Fruit fly (Drosophila melanogaster) whole organism, embryonic: ENCODE results near the gene RpS14a.

Experiments used
- BtbVII ChIP-seq: fragments of 200-800 bp; sonication (Bioruptor generic); optimal IDR thresholded peaks from 3 replicates; lab custom pipeline; 2017; ENCODE audit warnings: missing biosample characterization, mild to moderate bottlenecking, missing genetic modification characterization
- Bteb2 ChIP-seq: fragments of 200-800 bp; sonication (Bioruptor generic); optimal IDR thresholded peaks from 2 replicates; lab custom pipeline; 2016; ENCODE audit warnings: missing biosample characterization, missing genetic modification characterization
- CG10209 ChIP-seq: fragments of 200-800 bp; sonication (Bioruptor generic); optimal IDR thresholded peaks from 3 replicates; lab custom pipeline; 2017; ENCODE audit warnings: missing biosample characterization, mild to moderate bottlenecking, missing genetic modification characterization, missing genetic modification reagents
- CG11093 ChIP-seq: fragments of 200-800 bp; sonication (Bioruptor generic); IDR thresholded peaks from 3 replicates; pipeline ENCODE4 v1.3.6; 2022; ENCODE audit warnings: missing biosample characterization, missing genetic modification characterization
- CG11398 ChIP-seq: fragments of 200-800 bp; sonication (Bioruptor generic); optimal IDR thresholded peaks from 2 replicates; lab custom pipeline; 2016; ENCODE audit warnings: missing biosample characterization, missing genetic modification characterization
- CG12071 ChIP-seq: fragments of 200-800 bp; sonication (Bioruptor generic); optimal IDR thresholded peaks from 3 replicates; lab custom pipeline; 2018; ENCODE audit warnings: missing biosample characterization, mild to moderate bottlenecking, missing genetic modification characterization
- CG1233 ChIP-seq: fragments of 200-800 bp; sonication (Bioruptor generic); optimal IDR thresholded peaks from 4 replicates; lab custom pipeline; 2018; ENCODE audit warnings: missing biosample characterization, mild to moderate bottlenecking, missing genetic modification characterization
- CG13424 ChIP-seq: fragments of 200-800 bp; sonication (Bioruptor generic); optimal IDR thresholded peaks from 2 replicates; lab custom pipeline; 2019; ENCODE audit warnings: missing biosample characterization, mild to moderate bottlenecking, missing genetic modification characterization, moderate library complexity
- CG15269 ChIP-seq: fragments of 200-800 bp; sonication (Bioruptor generic); optimal IDR thresholded peaks from 2 replicates; lab custom pipeline; 2018; ENCODE audit warnings: missing biosample characterization, mild to moderate bottlenecking, missing genetic modification characterization, moderate library complexity
- CG18476 ChIP-seq: fragments of 200-800 bp; sonication (Bioruptor generic); optimal IDR thresholded peaks from 2 replicates; lab custom pipeline; 2016; ENCODE audit warnings: missing biosample characterization, mild to moderate bottlenecking, missing genetic modification characterization
- CG31388 ChIP-seq: fragments of 200-800 bp; sonication (Bioruptor generic); optimal IDR thresholded peaks from 2 replicates; lab custom pipeline; 2016; ENCODE audit warnings: missing biosample characterization, missing genetic modification characterization
- CG4404 ChIP-seq: fragments of 200-800 bp; sonication (Bioruptor generic); IDR thresholded peaks from 2 replicates; pipeline ENCODE4 v1.3.6; 2022; ENCODE audit warnings: missing biosample characterization, missing genetic modification characterization
- CG6254 ChIP-seq: fragments of 200-800 bp; sonication (Bioruptor generic); optimal IDR thresholded peaks from 3 replicates; lab custom pipeline; 2017; ENCODE audit warnings: mild to moderate bottlenecking, missing biosample characterization, missing genetic modification reagents, missing genetic modification characterization
- CG6765 ChIP-seq: fragments of 200-800 bp; sonication (Bioruptor generic); optimal IDR thresholded peaks from 3 replicates; lab custom pipeline; 2017; ENCODE audit warnings: missing biosample characterization, mild to moderate bottlenecking, missing genetic modification characterization
- CG9215 ChIP-seq: fragments of 200-800 bp; sonication (Bioruptor generic); IDR thresholded peaks from 2 replicates; pipeline ENCODE4 v1.3.6; 2022; ENCODE audit warnings: missing biosample characterization, missing genetic modification characterization
- CG9437 ChIP-seq: fragments of 200-800 bp; sonication (Bioruptor generic); optimal IDR thresholded peaks from 2 replicates; lab custom pipeline; 2018; ENCODE audit warnings: missing biosample characterization, mild to moderate bottlenecking, missing genetic modification characterization
- CkIIα-i1 ChIP-seq: fragments of 200-800 bp; sonication (Bioruptor generic); IDR thresholded peaks from 2 replicates; pipeline ENCODE4 v1.3.6; 2022; ENCODE audit warnings: missing biosample characterization, missing genetic modification characterization
- CoRest ChIP-seq: fragments of 200-800 bp; sonication (Bioruptor generic); optimal IDR thresholded peaks from 3 replicates; lab custom pipeline; 2018; ENCODE audit warnings: missing biosample characterization, mild to moderate bottlenecking, missing genetic modification characterization, moderate library complexity
- Dref ChIP-seq: fragments of 200-800 bp; sonication (Bioruptor generic); IDR thresholded peaks from 2 replicates; pipeline ENCODE4 v1.3.6; 2022; ENCODE audit warnings: missing biosample characterization, missing genetic modification characterization
- Fer1 ChIP-seq: fragments of 200-800 bp; sonication (Bioruptor generic); optimal IDR thresholded peaks from 2 replicates; lab custom pipeline; 2017; ENCODE audit warnings: missing biosample characterization, mild to moderate bottlenecking, missing genetic modification characterization
- HLHmδ ChIP-seq: fragments of 200-800 bp; sonication (Bioruptor generic); optimal IDR thresholded peaks from 2 replicates; lab custom pipeline; 2018; ENCODE audit warnings: missing biosample characterization, mild to moderate bottlenecking, missing genetic modification characterization, moderate library complexity
- Hey ChIP-seq: fragments of 200-800 bp; sonication (Bioruptor generic); optimal IDR thresholded peaks from 3 replicates; lab custom pipeline; 2018; ENCODE audit warnings: missing biosample characterization, mild to moderate bottlenecking, missing genetic modification characterization
- MESR4 ChIP-seq: fragments of 200-800 bp; sonication (Bioruptor generic); optimal IDR thresholded peaks from 2 replicates; lab custom pipeline; 2018; ENCODE audit warnings: missing biosample characterization, mild to moderate bottlenecking, missing genetic modification characterization, moderate library complexity
- NC2β ChIP-seq: fragments of 200-800 bp; sonication (Bioruptor generic); optimal IDR thresholded peaks from 2 replicates; lab custom pipeline; 2016; ENCODE audit warnings: missing biosample characterization, missing genetic modification characterization
- Pdp1 ChIP-seq, 2 experiments: fragments of 200-800 bp; sonication (Bioruptor generic); optimal IDR thresholded peaks; 3 replicates each; lab custom pipeline; 2016; ENCODE audit warnings: missing biosample characterization in 2 of 2, missing genetic modification characterization in 2 of 2, mild to moderate bottlenecking in 1 of 2, moderate library complexity in 1 of 2
- Rfx ChIP-seq: fragments of 200-800 bp; sonication (Bioruptor generic); IDR thresholded peaks from 2 replicates; pipeline ENCODE4 v1.3.6; 2022; ENCODE audit warnings: missing biosample characterization, missing genetic modification characterization
- Sox102F ChIP-seq: fragments of 200-800 bp; sonication (Bioruptor generic); optimal IDR thresholded peaks from 2 replicates; lab custom pipeline; 2018; ENCODE audit warnings: missing biosample characterization, mild to moderate bottlenecking, missing genetic modification characterization, moderate library complexity
- ac ChIP-seq: fragments of 200-800 bp; sonication (Bioruptor generic); optimal IDR thresholded peaks from 3 replicates; lab custom pipeline; 2017; ENCODE audit warnings: missing biosample characterization, mild to moderate bottlenecking, missing genetic modification characterization
- al ChIP-seq: fragments of 200-800 bp; sonication (Bioruptor generic); IDR thresholded peaks from 2 replicates; pipeline ENCODE4 v1.3.6; 2022; ENCODE audit warnings: missing biosample characterization, missing genetic modification characterization
- amos ChIP-seq: fragments of 200-800 bp; sonication (Bioruptor generic); IDR thresholded peaks from 2 replicates; pipeline ENCODE4 v1.3.6; 2022; ENCODE audit warnings: missing biosample characterization, missing genetic modification characterization; ENCODE audit not compliant: partially characterized antibody
- aop ChIP-seq: fragments of 200-800 bp; sonication (Bioruptor generic); IDR thresholded peaks from 2 replicates; pipeline ENCODE4 v1.3.6; 2022; ENCODE audit warnings: missing biosample characterization, missing genetic modification characterization
- ato ChIP-seq: fragments of 200-800 bp; sonication (Bioruptor generic); IDR thresholded peaks from 2 replicates; pipeline ENCODE4 v1.3.6; 2022; ENCODE audit warnings: missing biosample characterization, missing genetic modification characterization; ENCODE audit not compliant: partially characterized antibody
- chif ChIP-seq, 2 experiments: fragments of 200-800 bp; sonication (Bioruptor generic); optimal IDR thresholded peaks; 3 replicates each; lab custom pipeline; 2016; ENCODE audit warnings: missing biosample characterization in 2 of 2, missing genetic modification characterization in 2 of 2
- chn ChIP-seq: fragments of 200-800 bp; sonication (Bioruptor generic); optimal IDR thresholded peaks from 2 replicates; lab custom pipeline; 2016; ENCODE audit warnings: missing biosample characterization, missing genetic modification characterization
- cwo ChIP-seq: fragments of 200-800 bp; sonication (Bioruptor generic); optimal IDR thresholded peaks from 3 replicates; lab custom pipeline; 2017; ENCODE audit warnings: missing biosample characterization, missing genetic modification characterization, mild to moderate bottlenecking, moderate library complexity, missing genetic modification reagents
- dimm ChIP-seq: fragments of 200-800 bp; sonication (Bioruptor generic); IDR thresholded peaks from 2 replicates; pipeline ENCODE4 v1.3.6; 2022; ENCODE audit warnings: missing biosample characterization, missing genetic modification characterization
- eyg ChIP-seq: fragments of 200-800 bp; sonication (Bioruptor generic); optimal IDR thresholded peaks from 3 replicates; lab custom pipeline; 2016; ENCODE audit warnings: missing biosample characterization, missing genetic modification characterization
- gfzf ChIP-seq: fragments of 200-800 bp; sonication (Bioruptor generic); optimal IDR thresholded peaks from 2 replicates; lab custom pipeline; 2016; ENCODE audit warnings: missing biosample characterization, mild to moderate bottlenecking, missing genetic modification characterization, moderate library complexity
- gro ChIP-seq: fragments of 200-800 bp; sonication (Bioruptor generic); optimal IDR thresholded peaks from 2 replicates; lab custom pipeline; 2016; ENCODE audit warnings: missing biosample characterization, missing genetic modification characterization
- lbe ChIP-seq: fragments of 200-800 bp; sonication (Bioruptor generic); optimal IDR thresholded peaks from 2 replicates; lab custom pipeline; 2016; ENCODE audit warnings: missing biosample characterization, mild to moderate bottlenecking, missing genetic modification characterization
- p53 ChIP-seq: fragments of 200-800 bp; sonication (Bioruptor generic); optimal IDR thresholded peaks from 2 replicates; lab custom pipeline; 2016; ENCODE audit warnings: missing biosample characterization, missing genetic modification characterization
- peb ChIP-seq: fragments of 200-800 bp; sonication (Bioruptor generic); IDR thresholded peaks from 2 replicates; pipeline ENCODE4 v1.3.6; 2022; ENCODE audit warnings: missing biosample characterization, missing genetic modification characterization
- phol ChIP-seq: fragments of 200-800 bp; sonication (Bioruptor generic); optimal IDR thresholded peaks from 3 replicates; lab custom pipeline; 2018; ENCODE audit warnings: missing biosample characterization, mild to moderate bottlenecking, missing genetic modification characterization, moderate library complexity
- sd ChIP-seq: fragments of 200-800 bp; sonication (Bioruptor generic); optimal IDR thresholded peaks from 3 replicates; lab custom pipeline; 2018; ENCODE audit warnings: missing biosample characterization, mild to moderate bottlenecking, missing genetic modification characterization, moderate library complexity
- slbo ChIP-seq: fragments of 200-800 bp; sonication (Bioruptor generic); IDR thresholded peaks from 2 replicates; pipeline ENCODE4 v1.3.6; 2022; ENCODE audit warnings: missing biosample characterization, missing genetic modification characterization
- slp2 ChIP-seq: fragments of 200-800 bp; sonication (Bioruptor generic); optimal IDR thresholded peaks from 2 replicates; lab custom pipeline; 2016; ENCODE audit warnings: missing biosample characterization, missing genetic modification characterization
- tio ChIP-seq: fragments of 200-800 bp; sonication (Bioruptor generic); optimal IDR thresholded peaks from 2 replicates; lab custom pipeline; 2017; ENCODE audit warnings: missing biosample characterization, missing genetic modification characterization, inconsistent platforms
- tna ChIP-seq: fragments of 200-800 bp; sonication (Bioruptor generic); IDR thresholded peaks from 2 replicates; pipeline ENCODE4 v1.3.6; 2022; ENCODE audit warnings: missing biosample characterization, missing genetic modification characterization; ENCODE audit not compliant: partially characterized antibody
- twi ChIP-seq: fragments of 200-800 bp; optimal IDR thresholded peaks from 2 replicates; lab custom pipeline; 2019; ENCODE audit warnings: missing biosample characterization, mild to moderate bottlenecking, missing genetic modification characterization, moderate library complexity
- zen ChIP-seq: fragments of 200-800 bp; sonication (Bioruptor generic); optimal IDR thresholded peaks from 3 replicates; lab custom pipeline; 2018; ENCODE audit warnings: missing biosample characterization, mild to moderate bottlenecking, missing genetic modification characterization, moderate library complexity
- zfh1 ChIP-seq: fragments of 200-800 bp; sonication (Bioruptor generic); IDR thresholded peaks from 3 replicates; pipeline ENCODE4 v1.3.6; 2022; ENCODE audit warnings: missing biosample characterization, missing genetic modification characterization

Gene RpS14a

DNA sequence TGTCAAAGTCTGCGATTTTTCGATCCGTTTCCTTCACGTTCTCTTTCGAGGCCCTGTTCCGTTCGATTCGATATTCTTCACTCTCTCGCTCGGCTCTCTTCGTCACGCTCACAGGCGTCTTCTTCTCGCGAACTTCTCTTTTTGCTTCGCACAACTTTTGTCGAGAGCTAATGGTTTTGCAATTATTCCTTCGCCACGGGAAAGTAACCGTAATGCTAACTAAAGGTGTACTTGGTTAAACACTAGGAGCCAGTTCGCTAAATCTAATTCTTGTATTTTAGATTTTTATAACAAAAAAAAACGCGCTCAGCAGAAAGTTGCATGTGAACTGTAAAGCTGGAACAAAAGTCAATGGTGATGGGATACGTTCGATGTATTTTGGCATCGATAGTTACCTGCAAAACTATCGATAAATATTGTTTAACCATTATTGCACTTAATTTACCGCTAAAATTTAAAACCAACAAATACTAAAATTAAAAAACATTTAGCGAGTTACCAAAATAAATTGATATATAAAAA, 2.5 kb upstream of the RpS14a start, which contains the start of gene mahe (continued):
- TF ChIP-seq CG4404 (no peak), cwo (no peak), al (GFP tag; lab: Robert Waterston, UW) (no peak), chn (GFP tag; lab: Kevin White, UChicago) (no peak), eyg (GFP tag; lab: Kevin White, UChicago) (no peak), slp2 (GFP tag; lab: Kevin White, UChicago) (no peak), tna (peak; percentile 63), Hey (tag; lab: Kevin White, UChicago) (no peak), CoRest (no peak), zen (tag; lab: Kevin White, UChicago) (peak; percentile 37), ac (GFP tag; lab: Kevin White, UChicago) (no peak), MESR4 (peak; percentile 78), Sox102F (GFP tag; lab: Kevin White, UChicago) (no peak), CG13424 (tag; lab: Kevin White, UChicago) (no peak), chif (GFP tag; optimal IDR thresholded peaks at IDR 0.05; lab: Kevin White, UChicago) (no peak), Dref (GFP tag; lab: Robert Waterston, UW) (peak; percentile 85), p53 (GFP tag; lab: Kevin White, UChicago) (no peak), CG11398 (GFP tag; lab: Kevin White, UChicago) (no peak), CG10209 (GFP tag; lab: Kevin White, UChicago) (no peak), CG15269 (tag; lab: Kevin White, UChicago) (no peak), CG31388 (GFP tag; lab: Kevin White, UChicago) (no peak), sd (tag; lab: Kevin White, UChicago) (no peak), CG6254 (GFP tag; lab: Kevin White, UChicago) (no peak), CG18476 (GFP tag; lab: Kevin White, UChicago) (no peak), Pdp1 (GFP tag; optimal IDR thresholded peaks at IDR 0.05; lab: Kevin White, UChicago) (peak in 1 of 2 experiments; percentile 14), ato (peak; percentile 65), CG1233 (GFP tag; lab: Kevin White, UChicago) (peak; percentile 60), CG11093 (GFP tag; lab: Robert Waterston, UW) (no peak), phol (tag; lab: Kevin White, UChicago) (no peak), HLHmδ (GFP tag; lab: Kevin White, UChicago) (no peak), CG12071 (GFP tag; lab: Kevin White, UChicago) (no peak), BtbVII (no peak), slbo (GFP tag; lab: Robert Waterston, UW) (no peak), CG9215 (GFP tag; lab: Robert Waterston, UW) (no peak), zfh1 (GFP tag; lab: Robert Waterston, UW) (no peak), amos (peak; percentile 91), peb (GFP tag; lab: Robert Waterston, UW) (no peak), CkIIα-i1 (GFP tag; lab: Robert Waterston, UW) (no peak), lbe (GFP tag; lab: Kevin White, UChicago) (peak; percentile 44), CG6765 (GFP tag; lab: Kevin White, UChicago) (no peak), Rfx (GFP tag; lab: Robert Waterston, UW) (peak; percentile 8; the same call in 1 of the 2 replicates), tio (no peak), CG9437 (GFP tag; lab: Kevin White, UChicago) (no peak), dimm (GFP tag; lab: Robert Waterston, UW) (no peak), NC2β (no peak), gro (GFP tag; lab: Kevin White, UChicago) (no peak), gfzf (GFP tag; lab: Kevin White, UChicago) (peak; percentile 21), Bteb2 (GFP tag; lab: Kevin White, UChicago) (no peak), Fer1 (GFP tag; lab: Kevin White, UChicago) (no peak), aop (GFP tag; lab: Robert Waterston, UW) (no peak), twi (no peak)
